Worm (Caenorhabditis elegans): ENCODE data around the gene math-6.

Gene math-6

ce11 chrII:1875658-1876057 lies 8.9 kb downstream of the math-6 start, which contains the start of gene math-13 (continued):
- no peak for TF ChIP-seq sea-2 (GFP tag; IDR thresholded peaks at IDR 0.05)
- no peak for TF ChIP-seq lsl-1 (GFP tag; optimal IDR thresholded peaks at IDR 0.05)

- TF ChIP-seq nfyb-1 (GFP tag; IDR thresholded peaks at IDR 0.05) = no peak
- TF ChIP-seq nhr-80 (tag; optimal IDR thresholded peaks at IDR 0.05) = peak; percentile 72
Measured at ce11 chrII:1870875-1871592, 13.5 kb downstream of the math-6 start, which contains the start of gene math-10. Gene math-10, plus strand, starts transcription at chrII:1871542.

DNA sequence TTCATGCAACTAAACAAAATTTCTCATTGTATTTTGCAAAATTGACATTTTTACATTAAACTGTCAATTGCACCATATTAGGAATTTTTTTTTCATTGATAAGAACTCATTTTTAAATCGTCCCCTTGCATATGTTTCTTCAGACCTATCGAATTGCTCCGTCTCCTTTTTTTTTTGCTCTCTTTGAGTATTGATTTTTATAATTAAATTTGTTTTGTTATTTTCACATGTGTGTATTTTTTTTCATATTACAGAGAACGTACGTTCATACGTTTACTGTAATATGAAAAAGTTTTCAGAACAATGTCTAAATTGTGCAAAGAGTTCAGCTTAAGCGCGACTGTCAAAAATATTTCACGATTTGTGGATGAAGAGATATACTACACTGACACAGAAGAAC lies 15.4 kb downstream of the math-6 start, which contains the start of gene math-14:
TSS of gene math-14 (plus strand) at position 301 of the 400 bp plus-strand sequence.
- TF ChIP-seq ZK185.1 (tag; optimal IDR thresholded peaks at IDR 0.05; ENCODE audit: poor library complexity, severe bottlenecking) (no peak), pbrm-1 (GFP tag; IDR thresholded peaks at IDR 0.05) (no peak), nhr-80 (tag; optimal IDR thresholded peaks at IDR 0.05) (peak; percentile 49), C17E4.6 (GFP tag; IDR thresholded peaks at IDR 0.05) (no peak)

DNA sequence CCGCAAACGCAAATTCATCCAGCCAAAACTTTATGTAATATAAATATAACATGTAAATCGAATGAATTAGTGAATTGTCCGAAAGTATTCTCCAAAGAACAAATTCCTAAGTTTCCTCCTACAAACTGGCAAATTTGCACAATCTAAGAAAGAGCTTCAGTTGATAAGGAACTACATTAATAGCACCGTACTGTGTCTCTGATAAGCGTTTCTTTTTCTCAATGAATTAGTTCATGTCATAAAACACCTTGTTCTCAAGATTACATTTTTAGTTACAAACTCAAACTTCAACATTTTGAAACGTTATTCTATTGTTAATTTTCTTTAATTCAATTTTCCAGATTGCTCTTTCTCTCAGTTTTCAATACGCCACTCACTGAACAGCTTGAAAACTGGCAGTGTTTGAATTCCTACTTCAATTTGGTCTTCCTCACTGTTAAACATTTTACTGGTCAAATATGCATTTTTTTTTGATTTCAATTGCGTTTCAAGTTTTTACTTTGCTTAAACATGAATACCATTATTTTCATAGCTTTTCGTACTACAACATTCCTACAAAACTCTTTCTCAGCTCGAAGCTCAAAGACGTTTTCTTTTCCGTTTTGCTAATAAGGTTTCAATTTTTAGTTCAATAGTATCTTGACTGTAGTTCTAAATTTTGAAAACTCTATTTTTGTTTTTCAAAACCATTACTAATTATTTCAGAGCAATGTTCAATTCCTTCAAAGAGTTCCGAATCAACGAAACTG lies 18.7 kb downstream of the math-6 start, which contains the start of gene math-15:
TSS of gene math-15 (plus strand) at position 699 of the 749 bp plus-strand sequence.
- TF ChIP-seq nhr-80 (tag; optimal IDR thresholded peaks at IDR 0.05) (peak; percentile 26), cebp-2 (GFP tag; IDR thresholded peaks at IDR 0.05) (no peak)

DNA sequence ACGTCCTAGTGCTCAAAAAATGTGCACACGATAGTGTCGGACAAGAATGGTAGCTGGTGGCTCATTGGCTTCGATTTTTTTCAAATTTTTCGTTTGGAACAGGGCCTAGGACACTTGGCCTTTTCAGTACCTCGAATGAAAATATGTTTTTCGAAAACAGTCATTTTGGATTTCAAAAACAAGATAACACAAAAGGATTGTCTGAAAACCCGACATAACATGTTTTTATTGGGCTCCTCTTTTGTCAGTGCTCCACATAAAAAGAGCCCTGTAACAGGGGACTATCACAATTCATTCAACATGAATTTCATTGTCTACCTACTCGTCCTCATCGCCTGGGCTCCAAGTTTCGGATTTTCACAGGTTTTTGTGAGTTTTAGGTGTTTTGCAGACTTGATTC lies 20.3 kb downstream of the math-6 start, which contains the start of gene C16C4.17:
TSS of gene C16C4.17 (plus strand) at position 301 of the 400 bp plus-strand sequence.
- no peak for TF ChIP-seq hmg-1.2 (GFP tag; IDR thresholded peaks at IDR 0.05)
- no peak for TF ChIP-seq dpl-1 (GFP tag; optimal IDR thresholded peaks at IDR 0.05)
- no peak for TF ChIP-seq rpc-1 (optimal IDR thresholded peaks at IDR 0.05)
- TF ChIP-seq rpc-1 (tag; optimal IDR thresholded peaks at IDR 0.05) = no peak
- TF ChIP-seq nfyb-1 (GFP tag; IDR thresholded peaks at IDR 0.05) = no peak
- no peak for TF ChIP-seq Y79H2A.3 (GFP tag; conservative IDR thresholded peaks at IDR 0.05)
- TF ChIP-seq madf-10 (tag; optimal IDR thresholded peaks at IDR 0.05) = no peak
- no peak for TF ChIP-seq ztf-3 (GFP tag; optimal IDR thresholded peaks at IDR 0.05)
- TF ChIP-seq mel-28 (tag; optimal IDR thresholded peaks at IDR 0.05; ENCODE audit: borderline replicate concordance) = no peak
- no peak for TF ChIP-seq cebp-1 (GFP tag; IDR thresholded peaks at IDR 0.05)
- no peak for TF ChIP-seq cebp-1 (tag; optimal IDR thresholded peaks at IDR 0.05)
- no peak for TF ChIP-seq gei-17 (GFP tag; optimal IDR thresholded peaks at IDR 0.05)
- no peak for TF ChIP-seq him-1 (tag; optimal IDR thresholded peaks at IDR 0.05)
- TF ChIP-seq ama-1 (optimal IDR thresholded peaks at IDR 0.05) = no peak
- TF ChIP-seq ama-1 (GFP tag; optimal IDR thresholded peaks at IDR 0.05) = no peak
- TF ChIP-seq akir-1 (GFP tag; optimal IDR thresholded peaks at IDR 0.05) = no peak
- TF ChIP-seq Y56A3A.18 (GFP tag; IDR thresholded peaks at IDR 0.05) = no peak
- no peak for TF ChIP-seq sdz-38 (tag; optimal IDR thresholded peaks at IDR 0.05)
- TF ChIP-seq nhr-179 (tag; optimal IDR thresholded peaks at IDR 0.05) = no peak
- no peak for TF ChIP-seq repo-1 (tag; optimal IDR thresholded peaks at IDR 0.05)
- no peak for TF ChIP-seq egl-18 (GFP tag; IDR thresholded peaks at IDR 0.05)
- no peak for TF ChIP-seq madf-6 (GFP tag; IDR thresholded peaks at IDR 0.05)
- no peak for TF ChIP-seq F57C9.4 (tag; optimal IDR thresholded peaks at IDR 0.05)
